Worm (Caenorhabditis elegans): Measurements from ENCODE around the gene T20B3.14.

DNA sequence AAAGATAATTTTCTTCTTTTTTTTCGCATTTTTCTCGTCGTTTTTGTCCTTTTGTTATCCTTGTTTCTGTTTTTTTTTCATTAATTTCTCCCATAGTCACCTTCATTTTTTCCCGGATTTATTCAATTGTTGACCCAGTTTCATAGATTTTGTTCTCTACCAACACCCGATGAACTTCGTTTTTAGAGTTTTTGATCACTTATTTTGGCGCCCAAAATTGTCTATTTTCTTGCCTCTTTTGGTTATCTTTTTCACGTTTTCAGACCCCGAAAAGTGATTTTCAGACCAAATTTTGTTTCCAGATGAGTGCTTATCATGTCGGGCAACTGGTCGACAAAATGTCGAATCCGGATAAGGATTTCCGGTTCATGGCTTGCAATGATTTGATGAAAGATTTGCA, 18.5 kb downstream of the T20B3.14 start, which contains the start of gene cand-1:
- TF ChIP-seq W03F9.2 (tag; optimal IDR thresholded peaks at IDR 0.05) (no peak), him-1 (tag; optimal IDR thresholded peaks at IDR 0.05) (no peak)

All from whole organism, L4/young adult.